Worm (Caenorhabditis elegans) whole organism, L4 larva: ENCODE measurements around the gene dif-1.
A peak's percentile ranks its signal among the peaks of the same experiment; 100 is the strongest.

ENCODE experiments used
- F26F4.8 ChIP-seq: fragments of 200-800 bp; sonication (Bioruptor generic); conservative IDR thresholded peaks from 2 replicates; pipeline ENCODE4 v1.3.6; 2022; ENCODE audit warnings: missing genetic modification characterization, missing compliant biosample characterization
- F49E8.2 ChIP-seq: sonication (generic microtip); optimal IDR thresholded peaks from 2 replicates; lab custom pipeline; 2016; ENCODE audit warnings: missing compliant biosample characterization, mild to moderate bottlenecking, missing genetic modification characterization, borderline replicate concordance
- Y105C5A.15 ChIP-seq: fragments of 200-800 bp; sonication (Bioruptor generic); IDR thresholded peaks from 2 replicates; pipeline ENCODE4 v1.3.6; 2022; ENCODE audit warnings: missing genetic modification characterization, missing compliant biosample characterization
- Y48G9A.11 ChIP-seq: fragments of 200-800 bp; sonication (Bioruptor generic); IDR thresholded peaks from 2 replicates; pipeline ENCODE4 v1.3.6; 2022; ENCODE audit warnings: missing genetic modification reagents, missing genetic modification characterization, missing compliant biosample characterization
- aha-1 ChIP-seq: fragments of 150-350 bp; peaks from one replicate; lab custom pipeline; 2014; ENCODE audit warnings: missing biosample characterization, missing genetic modification characterization
- aly-2 ChIP-seq: sonication (generic microtip); optimal IDR thresholded peaks from 2 replicates; lab custom pipeline; 2018; ENCODE audit warnings: missing biosample characterization, missing genetic modification characterization
- ama-1 ChIP-seq: fragments of 150-350 bp; optimal IDR thresholded peaks from 2 replicates; lab custom pipeline; 2014; ENCODE audit warnings: inconsistent platforms, mixed read lengths
- arid-1 ChIP-seq: fragments of 200-800 bp; sonication (Bioruptor generic); conservative IDR thresholded peaks from 2 replicates; pipeline ENCODE4 v1.3.6; 2022; ENCODE audit warnings: missing genetic modification reagents, missing genetic modification characterization, missing compliant biosample characterization
- ceh-32 ChIP-seq: sonication (generic microtip); optimal IDR thresholded peaks from 2 replicates; lab custom pipeline; 2016; ENCODE audit warnings: mild to moderate bottlenecking, missing genetic modification characterization, missing compliant biosample characterization; ENCODE audit not compliant: poor library complexity
- ceh-44 ChIP-seq: fragments of 200-800 bp; sonication (Bioruptor generic); IDR thresholded peaks from 2 replicates; pipeline ENCODE4 v1.3.6; 2022; ENCODE audit warnings: missing genetic modification reagents, missing genetic modification characterization, missing compliant biosample characterization
- ceh-82 ChIP-seq: sonication (generic microtip); optimal IDR thresholded peaks from 2 replicates; lab custom pipeline; 2017; ENCODE audit warnings: missing biosample characterization, missing genetic modification characterization
- ces-1 ChIP-seq: fragments of 150-350 bp; sonication (generic microtip); optimal IDR thresholded peaks from 4 replicates; lab custom pipeline; 2014; ENCODE audit warnings: missing biosample characterization, missing genetic modification reagents, missing genetic modification characterization
- dmd-8 ChIP-seq: fragments of 200-800 bp; sonication (Bioruptor generic); IDR thresholded peaks from 2 replicates; pipeline ENCODE4 v1.3.6; 2022; ENCODE audit warnings: missing genetic modification characterization, missing compliant biosample characterization
- dpl-1 ChIP-seq: fragments of 150-350 bp; optimal IDR thresholded peaks from 2 replicates; lab custom pipeline; 2014; ENCODE audit warnings: missing biosample characterization, missing genetic modification reagents, missing genetic modification characterization
- egl-27 ChIP-seq: sonication (generic microtip); optimal IDR thresholded peaks from 3 replicates; lab custom pipeline; 2017; ENCODE audit warnings: missing biosample characterization, missing genetic modification reagents, missing genetic modification characterization
- fos-1 ChIP-seq: fragments of 150-350 bp; optimal IDR thresholded peaks from 2 replicates; lab custom pipeline; 2014; ENCODE audit warnings: missing biosample characterization, missing genetic modification characterization
- hlh-11 ChIP-seq: fragments of 200-800 bp; sonication (Bioruptor generic); optimal IDR thresholded peaks from 2 replicates; lab custom pipeline; 2018; ENCODE audit warnings: mild to moderate bottlenecking, missing genetic modification characterization, missing compliant biosample characterization
- jun-1 ChIP-seq: fragments of 150-350 bp; optimal IDR thresholded peaks from 2 replicates; lab custom pipeline; 2014; ENCODE audit warnings: missing biosample characterization, missing genetic modification reagents, missing genetic modification characterization
- lim-7 ChIP-seq: fragments of 200-800 bp; sonication (Bioruptor generic); IDR thresholded peaks from 2 replicates; pipeline ENCODE4 v1.3.6; 2022; ENCODE audit warnings: missing genetic modification characterization, missing compliant biosample characterization
- lin-13 ChIP-seq: fragments of 150-350 bp; optimal IDR thresholded peaks from 2 replicates; lab custom pipeline; 2014; ENCODE audit warnings: missing biosample characterization, missing genetic modification reagents, missing genetic modification characterization
- lin-29 ChIP-seq: fragments of 200-800 bp; sonication (Bioruptor generic); IDR thresholded peaks from 2 replicates; pipeline ENCODE4 v1.3.6; 2022; ENCODE audit warnings: missing genetic modification reagents, missing genetic modification characterization, missing compliant biosample characterization
- lin-38 ChIP-seq: fragments of 200-800 bp; sonication (Bioruptor generic); IDR thresholded peaks from 2 replicates; pipeline ENCODE4 v1.3.6; 2022; ENCODE audit warnings: missing genetic modification reagents, missing genetic modification characterization, missing compliant biosample characterization
- lin-39 ChIP-seq: fragments of 150-350 bp; optimal IDR thresholded peaks from 2 replicates; lab custom pipeline; 2014; ENCODE audit warnings: missing biosample characterization, missing genetic modification reagents, missing genetic modification characterization
- madf-5 ChIP-seq, 2 experiments: fragments of 200-800 bp; sonication (Bioruptor generic); IDR thresholded peaks; 2 replicates each; pipeline ENCODE4 v1.3.6; 2022; ENCODE audit warnings: missing compliant biosample characterization in 2 of 2, missing genetic modification characterization in 2 of 2
- mdt-29 ChIP-seq: fragments of 200-800 bp; sonication (Bioruptor generic); IDR thresholded peaks from 2 replicates; pipeline ENCODE4 v1.3.6; 2022; ENCODE audit warnings: missing genetic modification reagents, missing genetic modification characterization, missing compliant biosample characterization
- mxl-2 ChIP-seq: fragments of 200-800 bp; sonication (Bioruptor generic); conservative IDR thresholded peaks from 2 replicates; pipeline ENCODE4 v1.3.6; 2022; ENCODE audit warnings: missing genetic modification reagents, missing genetic modification characterization, missing compliant biosample characterization
- mxl-3 ChIP-seq: fragments of 200-800 bp; sonication (Bioruptor generic); optimal IDR thresholded peaks from 2 replicates; lab custom pipeline; 2018; ENCODE audit warnings: mild to moderate bottlenecking, missing genetic modification characterization, missing compliant biosample characterization
- nhr-10 ChIP-seq: fragments of 150-350 bp; optimal IDR thresholded peaks from 2 replicates; lab custom pipeline; 2014; ENCODE audit warnings: missing biosample characterization, missing genetic modification characterization
- nhr-102 ChIP-seq: sonication (generic microtip); optimal IDR thresholded peaks from 2 replicates; lab custom pipeline; 2016; ENCODE audit warnings: mild to moderate bottlenecking, missing genetic modification characterization, moderate library complexity, missing compliant biosample characterization
- nhr-111 ChIP-seq: fragments of 200-800 bp; sonication (Bioruptor generic); optimal IDR thresholded peaks from 2 replicates; lab custom pipeline; 2018; ENCODE audit warnings: mild to moderate bottlenecking, missing genetic modification characterization, missing compliant biosample characterization
- nhr-6 ChIP-seq: fragments of 150-350 bp; optimal IDR thresholded peaks from 2 replicates; lab custom pipeline; 2014; ENCODE audit warnings: missing biosample characterization, missing genetic modification characterization
- nhr-76 ChIP-seq: fragments of 150-350 bp; optimal IDR thresholded peaks from 2 replicates; lab custom pipeline; 2014; ENCODE audit warnings: missing biosample characterization, missing genetic modification characterization
- set-16 ChIP-seq: fragments of 200-800 bp; sonication (Bioruptor generic); IDR thresholded peaks from 2 replicates; pipeline ENCODE4 v1.3.6; 2022; ENCODE audit warnings: missing genetic modification reagents, missing genetic modification characterization, missing compliant biosample characterization
- snpc-1.2 ChIP-seq: fragments of 200-800 bp; sonication (Bioruptor generic); IDR thresholded peaks from 2 replicates; pipeline ENCODE4 v1.3.6; 2022; ENCODE audit warnings: missing genetic modification reagents, missing genetic modification characterization, missing compliant biosample characterization
- spr-1 ChIP-seq: sonication (generic microtip); optimal IDR thresholded peaks from 2 replicates; lab custom pipeline; 2016; ENCODE audit warnings: mild to moderate bottlenecking, missing genetic modification characterization, missing compliant biosample characterization
- spr-3 ChIP-seq: fragments of 200-800 bp; sonication (Bioruptor generic); optimal IDR thresholded peaks from 2 replicates; lab custom pipeline; 2018; ENCODE audit warnings: mild to moderate bottlenecking, missing genetic modification characterization, missing compliant biosample characterization
- tra-1 ChIP-seq: fragments of 200-800 bp; sonication (Bioruptor generic); IDR thresholded peaks from 2 replicates; pipeline ENCODE4 v1.3.6; 2022; ENCODE audit warnings: missing genetic modification reagents, missing genetic modification characterization, missing compliant biosample characterization
- unc-130 ChIP-seq: sonication (generic microtip); optimal IDR thresholded peaks from 2 replicates; lab custom pipeline; 2016; ENCODE audit warnings: missing genetic modification reagents, missing genetic modification characterization, missing compliant biosample characterization
- unc-62 ChIP-seq, 3 experiments: fragments of 150-350 bp in 1 of 3; sonication (generic microtip); optimal IDR thresholded peaks in 2 of 3; peaks in 1 of 3; 1 replicate in 1 of 3; 2 replicates in 2 of 3; lab custom pipeline; 2014 to 2017; ENCODE audit warnings: missing biosample characterization in 3 of 3, missing genetic modification characterization in 3 of 3, missing genetic modification reagents in 3 of 3, missing genotype in 1 of 3
- vab-7 ChIP-seq: fragments of 200-800 bp; sonication (Bioruptor generic); IDR thresholded peaks from 2 replicates; pipeline ENCODE4 v1.3.6; 2022; ENCODE audit warnings: missing genetic modification reagents, missing genetic modification characterization, missing compliant biosample characterization
- zip-2 ChIP-seq: fragments of 150-350 bp; optimal IDR thresholded peaks from 2 replicates; lab custom pipeline; 2014; ENCODE audit warnings: missing biosample characterization, missing genetic modification characterization
- ztf-7 ChIP-seq: fragments of 150-350 bp; optimal IDR thresholded peaks from 2 replicates; lab custom pipeline; 2014; ENCODE audit warnings: missing biosample characterization, missing genetic modification characterization

dif-1 gene

DNA sequence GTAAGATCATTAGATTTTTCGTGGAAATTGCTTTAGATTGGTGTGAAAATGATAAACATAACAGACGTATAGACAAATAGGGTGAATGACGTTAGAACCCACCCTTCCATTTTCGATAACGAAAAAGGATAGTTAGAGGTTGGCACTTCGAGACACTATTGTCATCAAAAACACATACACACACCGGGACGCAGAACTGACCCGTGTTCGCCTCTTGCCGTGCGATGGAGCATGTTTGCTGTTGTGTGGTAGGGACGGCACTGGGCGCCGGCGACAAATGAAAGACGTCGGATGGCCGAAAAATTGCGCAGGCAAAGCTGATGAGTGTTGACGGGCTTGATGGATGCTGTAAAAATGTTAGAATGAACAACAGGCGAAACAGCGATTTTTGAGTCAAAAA lies 3.0 kb downstream of the dif-1 start (continued):
- TF ChIP-seq hlh-11 (peak; percentile 79), set-16 (0 out of 2 replicates have a peak, but pooled peaks have one; percentile 17), dmd-8 (GFP tag; lab: Robert Waterston, UW) (no peak), ceh-82 (no peak), lin-29 (no peak), F26F4.8 (GFP tag; lab: Robert Waterston, UW) (no peak), mxl-3 (GFP tag; lab: Kevin White, UChicago) (peak; percentile 74), tra-1 (GFP tag; lab: Robert Waterston, UW) (no peak)

DNA sequence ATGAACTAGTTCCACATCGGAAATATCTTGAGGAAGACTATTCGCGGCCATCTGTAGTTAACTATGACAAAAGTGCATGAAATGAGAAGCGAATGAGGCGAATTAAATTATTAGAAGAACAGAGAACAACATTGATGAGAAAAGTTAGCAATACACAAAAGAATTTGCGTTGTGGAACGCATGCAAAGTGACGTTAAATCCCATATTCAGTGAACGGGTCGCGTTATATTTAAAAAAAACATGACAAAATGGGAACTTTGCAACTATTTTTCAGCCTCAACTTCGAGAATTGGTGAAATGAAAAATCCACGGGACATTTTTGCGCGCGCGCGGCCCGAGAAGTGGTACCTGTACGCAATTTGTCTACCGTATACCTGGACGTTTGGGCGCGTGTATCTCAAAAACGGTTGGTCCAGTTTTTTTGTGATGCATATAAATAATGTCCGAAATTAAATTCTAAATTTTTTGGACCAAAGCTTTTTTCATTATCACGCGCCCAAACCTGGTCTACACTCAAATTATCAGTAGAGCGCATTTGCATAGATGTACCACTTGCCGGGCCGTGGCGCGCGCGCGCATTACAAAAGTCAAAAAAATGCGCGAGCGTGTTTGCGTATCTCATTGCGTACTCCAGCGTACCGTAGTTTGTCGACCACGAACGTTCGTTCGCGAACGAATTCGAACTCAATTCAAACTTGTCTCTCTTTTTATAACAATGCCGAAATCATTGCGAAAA lies 4.8 kb downstream of the dif-1 start, which contains the start of the genes cdd-2 and oef-1:
TSS of gene cdd-2 (minus strand) at position 51 of the 736 bp plus-strand sequence.
TSS of gene oef-1 (plus strand) at position 575 of the 736 bp plus-strand sequence.
- TF ChIP-seq snpc-1.2: peak; percentile 85
- no peak for TF ChIP-seq F26F4.8 (GFP tag; lab: Robert Waterston, UW)
- TF ChIP-seq dpl-1 (GFP tag; lab: Kevin White, UChicago): no peak
- 0 out of 2 replicates have a peak, but pooled peaks have one; percentile 30 for TF ChIP-seq tra-1 (GFP tag; lab: Robert Waterston, UW)
- peak; percentile 37; the same call in 1 of the 2 replicates for TF ChIP-seq vab-7 (GFP tag; lab: Robert Waterston, UW)
- TF ChIP-seq fos-1 (tag; lab: Kevin White, UChicago): no peak
- peak; percentile 92 for TF ChIP-seq F49E8.2 (tag; lab: Kevin White, UChicago)
- TF ChIP-seq lin-38 (GFP tag; lab: Robert Waterston, UW): peak; percentile 99
- TF ChIP-seq Y48G9A.11: peak; percentile 89
- no peak for TF ChIP-seq mxl-2 (GFP tag; lab: Robert Waterston, UW)
- peak; percentile 70 for TF ChIP-seq unc-130
- TF ChIP-seq arid-1 (GFP tag; lab: Robert Waterston, UW): 0 out of 2 replicates have a peak, but pooled peaks have one; percentile 59

DNA sequence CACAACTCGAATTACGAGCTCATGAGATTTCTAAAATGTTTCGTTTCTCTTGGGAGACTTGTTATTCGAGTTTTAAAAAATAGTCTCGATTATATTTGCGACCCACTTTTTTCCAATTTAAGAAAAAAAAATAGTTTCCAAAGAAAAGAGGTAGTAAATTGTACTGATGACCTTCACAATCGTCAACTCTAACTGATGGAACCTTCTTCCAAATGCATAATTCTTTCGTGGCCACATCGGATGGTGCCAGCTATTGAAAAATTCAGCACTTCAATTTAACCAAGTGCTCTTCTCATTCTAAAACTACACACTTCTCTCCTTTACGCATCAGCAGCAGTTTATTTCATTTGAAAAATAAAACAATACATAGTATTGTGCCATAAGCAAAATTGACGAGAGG lies 9.1 kb downstream of the dif-1 start:
- TF ChIP-seq lim-7 (GFP tag; lab: Robert Waterston, UW) (no peak), madf-5 (GFP tag; IDR thresholded peaks at IDR 0.05; lab: Robert Waterston, UW) (no peak), lin-13 (GFP tag; lab: Kevin White, UChicago) (no peak), nhr-102 (tag; lab: Kevin White, UChicago) (no peak), aha-1 (tag; lab: Kevin White, UChicago) (peak; percentile 39), unc-62 (GFP tag; optimal IDR thresholded peaks at IDR 0.05 in 1 of 2; lab: Kevin White, UChicago) (peak in 1 of 2 experiments; percentile 95), unc-62 (tag; optimal IDR thresholded peaks at IDR 0.05; lab: Kevin White, UChicago) (no peak)
- TF ChIP-seq, all 104 proteins: peak for 2

DNA sequence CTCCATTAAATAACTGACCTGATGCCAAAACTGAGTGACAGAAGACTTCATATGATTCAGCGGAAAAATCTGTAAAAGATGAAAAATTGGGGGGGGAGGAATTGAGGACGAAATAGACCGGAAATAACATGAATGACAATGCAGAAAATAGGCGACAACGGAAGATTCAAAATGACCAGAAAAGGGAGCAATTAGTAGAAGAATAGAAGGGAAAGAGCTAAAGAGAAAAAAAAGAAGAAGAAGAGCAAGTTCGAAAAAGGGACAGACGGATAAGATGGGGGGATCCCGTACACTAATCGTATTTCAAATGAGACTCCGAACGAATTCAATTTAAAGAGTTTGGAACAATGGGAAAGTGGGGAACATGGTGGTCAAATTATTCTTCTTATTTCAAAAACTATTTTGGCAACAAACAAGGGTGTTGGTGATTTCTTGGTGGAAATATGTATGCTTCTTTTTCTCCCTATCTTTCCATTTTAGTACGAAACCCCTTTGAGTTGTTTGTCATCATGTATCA lies 10.3 kb downstream of the dif-1 start, which contains the start of gene R05G6.10:
TSS of gene R05G6.10 (minus strand) at position 51 of the 517 bp plus-strand sequence.
- TF ChIP-seq nhr-6 (tag; lab: Kevin White, UChicago) (no peak), unc-62 (GFP tag; optimal IDR thresholded peaks at IDR 0.05 in 1 of 2; lab: Kevin White, UChicago) (peak in 1 of 2 experiments; percentile 88), unc-62 (tag; optimal IDR thresholded peaks at IDR 0.05; lab: Kevin White, UChicago) (no peak), jun-1 (tag; lab: Kevin White, UChicago) (no peak)

- no peak for TF ChIP-seq ceh-44 (GFP tag; lab: Robert Waterston, UW)
- no peak for TF ChIP-seq nhr-111 (GFP tag; lab: Kevin White, UChicago)
- no peak for TF ChIP-seq ama-1 (lab: Kevin White, UChicago)
- no peak for TF ChIP-seq nhr-10 (tag; lab: Kevin White, UChicago)
- TF ChIP-seq lin-39: no peak
- no peak for TF ChIP-seq zip-2 (tag; lab: Kevin White, UChicago)
- TF ChIP-seq jun-1 (tag; lab: Kevin White, UChicago): no peak
- TF ChIP-seq unc-62 (GFP tag; optimal IDR thresholded peaks at IDR 0.05 in 1 of 2; lab: Kevin White, UChicago): no peak
- TF ChIP-seq unc-62 (tag; optimal IDR thresholded peaks at IDR 0.05; lab: Kevin White, UChicago): no peak
- no peak for TF ChIP-seq mdt-29 (GFP tag; lab: Robert Waterston, UW)
- no peak for TF ChIP-seq aly-2 (tag; lab: Kevin White, UChicago)
- no peak for TF ChIP-seq spr-3
- no peak for TF ChIP-seq nhr-76 (tag; lab: Kevin White, UChicago)
- no peak for TF ChIP-seq ztf-7
- TF ChIP-seq madf-5 (GFP tag; IDR thresholded peaks at IDR 0.05; lab: Robert Waterston, UW): no peak
- TF ChIP-seq ceh-32 (tag; lab: Kevin White, UChicago): no peak
- TF ChIP-seq ces-1 (GFP tag; lab: Kevin White, UChicago): no peak
- TF ChIP-seq egl-27: no peak
- TF ChIP-seq spr-1 (tag; lab: Kevin White, UChicago): no peak
- TF ChIP-seq Y105C5A.15: no peak
These were observed 20.4 kb downstream of the dif-1 start, which contains the start of gene R05G6.1 for ce11 chrIV:7532360-7532759. TSS of gene R05G6.1 (plus strand) at chrIV:7532660.
